Fruit fly (Drosophila melanogaster): ENCODE measurements around the gene p38c.
A peak's percentile ranks its signal among the peaks of the same experiment; 100 is the strongest.

dm6 chr3R:24186188-24186587 is 36.2 kb upstream of the p38c start, which contains the start of gene mora:
- TF ChIP-seq pan (optimal IDR thresholded peaks at IDR 0.05) (no peak), pan (GFP tag; optimal IDR thresholded peaks at IDR 0.05 in 1 of 2, IDR thresholded peaks at IDR 0.05 in 1 of 2) (no peak), vnd (GFP tag; IDR thresholded peaks at IDR 0.05; ENCODE audit: partially characterized antibody) (no peak), Bdp1 (GFP tag; optimal IDR thresholded peaks at IDR 0.05) (no peak), CG2120 (GFP tag; optimal IDR thresholded peaks at IDR 0.05) (no peak), CG1647 (GFP tag; optimal IDR thresholded peaks at IDR 0.05) (no peak), CG10209 (GFP tag; optimal IDR thresholded peaks at IDR 0.05) (no peak), Sin3A (optimal IDR thresholded peaks at IDR 0.05) (peak; percentile 40), CG11723 (GFP tag; optimal IDR thresholded peaks at IDR 0.05) (no peak), Lim3 (GFP tag; IDR thresholded peaks at IDR 0.05) (no peak)

Data from whole organism, embryonic.